Fruit fly (Drosophila melanogaster) S2 (cell line): ENCODE data around the gene CG42671.

Experiments
- CG8478 ChIP-seq: fragments of >200 bp; optimal IDR thresholded peaks from 2 replicates; lab custom pipeline; 2018
- CTCF ChIP-seq, 2 experiments: fragments of >200 bp; optimal IDR thresholded peaks; 2 replicates each; lab custom pipeline; 2018

- no peak for TF ChIP-seq CTCF (optimal IDR thresholded peaks at IDR 0.05; lab: Kevin White, UChicago)
- TF ChIP-seq CG8478 (lab: Kevin White, UChicago) = no peak
These were observed 49.7 kb downstream of the CG42671 start for dm6 chr3L:11263985-11264384.
